Fruit fly (Drosophila melanogaster) Kc167 (cell line): Measurements from ENCODE around the gene RpL7-like.

Experiments used
- Myc ChIP-seq: fragments of >200 bp; optimal IDR thresholded peaks from 2 replicates; lab custom pipeline; 2017; ENCODE audit warnings: missing external identifiers
- h ChIP-seq: fragments of >200 bp; optimal IDR thresholded peaks from 3 replicates; lab custom pipeline; 2018; ENCODE audit warnings: missing external identifiers
- psq ChIP-seq: fragments of >200 bp; optimal IDR thresholded peaks from 2 replicates; lab custom pipeline; 2017; ENCODE audit warnings: missing external identifiers
- ttk ChIP-seq: sonication (Bioruptor generic); optimal IDR thresholded peaks from 2 replicates; lab custom pipeline; 2017; ENCODE audit warnings: missing external identifiers

- TF ChIP-seq psq (lab: Kevin White, UChicago): no peak
- no peak for TF ChIP-seq Myc (lab: Kevin White, UChicago)
- TF ChIP-seq ttk (lab: Kevin White, UChicago): no peak
- TF ChIP-seq h (lab: Kevin White, UChicago): no peak
These were observed 9.9 kb upstream of the RpL7-like start, which contains the start of gene CG6770 for dm6 chr2L:12045941-12046855.
